Fruit fly (Drosophila melanogaster) whole organism, larva: Measurements from ENCODE around the gene CG43894.

Experiments
- noc ChIP-seq: fragments of 200-800 bp; sonication (Bioruptor generic); optimal IDR thresholded peaks from 3 replicates; lab custom pipeline; 2019; ENCODE audit warnings: missing biosample characterization, mild to moderate bottlenecking, missing genetic modification characterization, moderate library complexity

The CG43894 gene

dm6 chr3L:12902579-12903228, 13.1 kb downstream of the CG43894 start, which contains the start of gene CG12520:
Gene CG12520 (minus strand): TSS chr3L:12902737.
- TF ChIP-seq noc: no peak

- TF ChIP-seq noc: no peak
These were observed 14.0 kb downstream of the CG43894 start, which contains the start of gene CG32117 for dm6 chr3L:12903611-12904010. Gene CG32117 (minus strand): TSS chr3L:12903711.

DNA sequence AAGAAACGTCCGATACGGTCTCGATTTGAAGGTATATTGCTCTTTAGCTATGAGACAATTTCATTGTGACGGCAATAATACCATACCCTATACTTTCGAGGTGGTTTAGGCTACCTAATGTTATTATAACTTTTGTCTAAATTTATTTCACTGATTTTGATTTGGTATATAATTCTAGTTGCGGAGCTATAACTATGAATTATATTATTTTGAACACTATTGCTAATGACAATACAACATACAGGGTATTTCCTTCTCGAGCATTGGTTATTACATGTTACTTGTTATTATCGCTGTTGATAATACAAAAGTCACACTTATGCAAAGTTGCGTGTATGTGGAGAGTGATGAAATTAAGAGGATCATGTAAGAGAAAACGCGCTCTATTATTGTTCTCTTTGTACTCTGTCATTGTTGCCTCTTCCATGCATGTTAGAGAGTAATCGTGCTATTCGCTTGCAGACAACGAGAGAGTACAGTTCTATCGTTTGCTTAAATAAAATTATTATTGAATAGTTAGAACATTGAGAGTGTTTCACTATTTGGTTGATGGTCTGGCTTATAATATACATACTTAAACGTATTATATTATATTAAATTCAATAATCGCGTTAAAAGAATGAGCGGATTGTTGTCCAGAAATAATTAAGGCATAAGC, 24.2 kb downstream of the CG43894 start, which contains the start of gene CG32115:
Gene CG32115 (minus strand): TSS at position 38 of the 658 bp plus-strand sequence.
- TF ChIP-seq noc: peak; percentile 99

DNA sequence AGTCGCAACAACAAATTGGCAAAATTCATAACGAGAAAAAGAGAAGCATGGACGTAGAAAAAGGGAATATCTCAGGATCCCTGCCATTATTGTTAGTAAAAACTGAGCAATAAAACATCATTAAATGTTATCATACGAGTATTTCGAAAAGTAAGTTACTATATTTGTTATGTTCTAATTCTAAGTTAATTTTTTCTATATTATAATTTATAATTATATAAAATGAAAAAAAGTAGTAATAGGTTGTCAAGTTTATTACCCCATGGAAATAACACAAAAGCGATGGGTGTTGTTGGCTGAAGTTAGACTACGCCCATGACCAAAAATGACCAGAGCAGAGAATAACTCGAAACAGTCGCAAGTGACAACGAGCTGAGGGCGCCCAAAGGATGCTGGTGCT, 25.9 kb downstream of the CG43894 start:
- TF ChIP-seq noc: no peak
